Fruit fly (Drosophila melanogaster): ENCODE measurements around the gene Uros2.

Gene Uros2

DNA sequence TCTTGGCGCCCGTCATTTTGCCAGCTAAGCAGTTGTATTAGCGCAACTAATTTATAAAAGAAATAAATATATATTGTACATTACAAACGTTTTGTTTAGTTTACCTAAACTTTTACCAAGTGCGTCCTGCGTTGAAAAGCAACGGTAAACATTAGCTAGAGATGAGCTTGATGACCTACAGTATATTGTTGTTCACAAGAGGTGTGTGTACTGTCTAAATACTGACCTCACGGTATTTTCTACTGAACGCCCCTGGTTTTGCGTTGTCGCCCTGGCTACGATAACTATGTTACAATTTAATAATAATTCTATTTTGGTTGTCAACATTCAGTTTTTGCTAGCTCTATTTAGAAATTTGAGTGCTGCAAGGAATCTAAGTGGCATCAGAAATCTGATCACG lies 4.1 kb downstream of the Uros2 start, which contains the start of gene Acyp2 (continued):
- TF ChIP-seq CG1647 (GFP tag; optimal IDR thresholded peaks at IDR 0.05) = no peak
- no peak for TF ChIP-seq CG11723 (GFP tag; optimal IDR thresholded peaks at IDR 0.05)
- no peak for TF ChIP-seq CG10431 (GFP tag; optimal IDR thresholded peaks at IDR 0.05)
- peak; percentile 70 for TF ChIP-seq CG9932 (GFP tag; IDR thresholded peaks at IDR 0.05)
- TF ChIP-seq Taf1 (GFP tag; IDR thresholded peaks at IDR 0.05) = no peak
- peak; percentile 75 for TF ChIP-seq CG17802 (tag; optimal IDR thresholded peaks at IDR 0.05)
- TF ChIP-seq CG10147 (GFP tag; optimal IDR thresholded peaks at IDR 0.05) = no peak
- no peak for TF ChIP-seq CG17612 (GFP tag; IDR thresholded peaks at IDR 0.05)
- TF ChIP-seq fd64A (GFP tag; optimal IDR thresholded peaks at IDR 0.05) = no peak
- TF ChIP-seq bowl (GFP tag; IDR thresholded peaks at IDR 0.05) = no peak
- peak; percentile 26 for TF ChIP-seq CG8290 (GFP tag; optimal IDR thresholded peaks at IDR 0.05)
- TF ChIP-seq CG8290 (tag; optimal IDR thresholded peaks at IDR 0.05) = peak in 1 of 2 experiments; percentile 73
- TF ChIP-seq CG12155 (GFP tag; optimal IDR thresholded peaks at IDR 0.05) = peak; percentile 50
- no peak for TF ChIP-seq CG7745 (tag; optimal IDR thresholded peaks at IDR 0.05)
- peak; percentile 88 for TF ChIP-seq Sry-δ (GFP tag; optimal IDR thresholded peaks at IDR 0.05)
- no peak for TF ChIP-seq luna (GFP tag; optimal IDR thresholded peaks at IDR 0.05)
- TF ChIP-seq CG7357 (GFP tag; IDR thresholded peaks at IDR 0.05) = no peak
- TF ChIP-seq YL-1 (GFP tag; optimal IDR thresholded peaks at IDR 0.05) = peak; percentile 60
- TF ChIP-seq wek (GFP tag; optimal IDR thresholded peaks at IDR 0.05) = no peak
- TF ChIP-seq gsb-n (tag; optimal IDR thresholded peaks at IDR 0.05) = no peak
- TF ChIP-seq tap (tag; optimal IDR thresholded peaks at IDR 0.05) = no peak
- peak; percentile 62 for TF ChIP-seq knrl (GFP tag; IDR thresholded peaks at IDR 0.05; ENCODE audit: partially characterized antibody)
- TF ChIP-seq stc (GFP tag; IDR thresholded peaks at IDR 0.05) = no peak
- no peak for TF ChIP-seq CG5245 (GFP tag; optimal IDR thresholded peaks at IDR 0.05)
- TF ChIP-seq CG10543 (GFP tag; optimal IDR thresholded peaks at IDR 0.05) = no peak
- no peak for TF ChIP-seq CG5953 (GFP tag; IDR thresholded peaks at IDR 0.05)
- TF ChIP-seq hb (GFP tag; IDR thresholded peaks at IDR 0.05; ENCODE audit: partially characterized antibody) = no peak
- peak; percentile 67 for TF ChIP-seq Bgb (GFP tag; IDR thresholded peaks at IDR 0.05; ENCODE audit: partially characterized antibody)

DNA sequence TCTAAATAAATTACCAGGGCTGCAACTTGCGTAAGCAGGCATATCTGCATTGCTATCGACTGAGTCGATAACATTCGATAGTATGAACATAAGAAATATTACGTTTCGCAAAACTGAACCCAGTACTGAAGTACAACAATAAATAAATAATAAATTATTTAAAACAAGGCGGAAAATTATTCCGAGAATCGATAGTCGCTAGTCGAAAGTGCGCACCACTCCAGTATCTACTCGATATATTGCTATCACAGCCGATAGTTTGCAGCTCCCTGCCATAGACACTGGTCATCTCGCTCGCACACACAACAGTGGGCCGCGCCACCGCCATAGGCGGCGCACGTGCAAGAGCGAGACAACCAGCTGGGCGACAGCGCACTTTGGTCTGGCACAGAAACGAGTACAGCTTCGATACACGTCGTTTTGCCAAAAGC lies 5.1 kb downstream of the Uros2 start, which contains the start of gene nsl1:
Gene nsl1, plus strand, starts transcription at position 411 of the 431 bp plus-strand sequence.
- TF ChIP-seq ATbp (GFP tag; optimal IDR thresholded peaks at IDR 0.05) = no peak
- TF ChIP-seq Taf1 (GFP tag; IDR thresholded peaks at IDR 0.05) = no peak; the same call in 1 of the 2 replicates
- TF ChIP-seq trh (GFP tag; optimal IDR thresholded peaks at IDR 0.05) = no peak
- TF ChIP-seq twi (tag; optimal IDR thresholded peaks at IDR 0.05) = peak; percentile 31
- TF ChIP-seq CG7556 (GFP tag; optimal IDR thresholded peaks at IDR 0.05) = no peak
- TF ChIP-seq ac (GFP tag; optimal IDR thresholded peaks at IDR 0.05) = no peak
- TF ChIP-seq CG10431 (GFP tag; optimal IDR thresholded peaks at IDR 0.05) = no peak
- TF ChIP-seq CG2678 (tag; optimal IDR thresholded peaks at IDR 0.05) = peak; percentile 17
- TF ChIP-seq CG6272 (GFP tag; IDR thresholded peaks at IDR 0.05) = peak; percentile 63
- peak; percentile 7 for TF ChIP-seq Vsx1 (GFP tag; optimal IDR thresholded peaks at IDR 0.05)
- no peak for TF ChIP-seq org-1 (GFP tag; optimal IDR thresholded peaks at IDR 0.05)
- 0 out of 3 replicates have a peak, but pooled peaks have one; percentile 7 for TF ChIP-seq C15 (GFP tag; IDR thresholded peaks at IDR 0.05)
- no peak for TF ChIP-seq slp2 (GFP tag; optimal IDR thresholded peaks at IDR 0.05)
- TF ChIP-seq B-H1 (GFP tag; IDR thresholded peaks at IDR 0.05) = no peak
- no peak for TF ChIP-seq Spps (tag; optimal IDR thresholded peaks at IDR 0.05)
- peak; percentile 29; the same call in 1 of the 2 replicates for TF ChIP-seq CG10366 (GFP tag; IDR thresholded peaks at IDR 0.05)
- peak; percentile 59 for TF ChIP-seq CG9727 (GFP tag; optimal IDR thresholded peaks at IDR 0.05)
- TF ChIP-seq ems (GFP tag; optimal IDR thresholded peaks at IDR 0.05) = peak; percentile 20
- TF ChIP-seq sens-2 (GFP tag; IDR thresholded peaks at IDR 0.05) = no peak
- TF ChIP-seq tll (GFP tag; optimal IDR thresholded peaks at IDR 0.05) = peak in 1 of 2 experiments; percentile 53
- no peak for TF ChIP-seq ash1 (GFP tag; optimal IDR thresholded peaks at IDR 0.05)
- no peak; the same call in 2 of the 3 replicates for TF ChIP-seq CG34422 (GFP tag; IDR thresholded peaks at IDR 0.05)
- TF ChIP-seq nom (GFP tag; optimal IDR thresholded peaks at IDR 0.05) = peak; percentile 88
- peak; percentile 69 for TF ChIP-seq CG8765 (GFP tag; IDR thresholded peaks at IDR 0.05)
- no peak for TF ChIP-seq CG17568 (GFP tag; optimal IDR thresholded peaks at IDR 0.05)
- peak; percentile 96 for TF ChIP-seq HLH4C (GFP tag; IDR thresholded peaks at IDR 0.05; ENCODE audit: partially characterized antibody)

All from whole organism, embryonic.